Fruit fly (Drosophila melanogaster) whole organism, embryonic: ENCODE results near the gene Spn85F.

Experiments
- B-H1 ChIP-seq: fragments of 200-800 bp; sonication (Bioruptor generic); IDR thresholded peaks from 3 replicates; pipeline ENCODE4 v1.3.6; 2022; ENCODE audit warnings: missing biosample characterization, missing genetic modification characterization
- CG10565 ChIP-seq: fragments of 200-800 bp; sonication (Bioruptor generic); optimal IDR thresholded peaks from 3 replicates; lab custom pipeline; 2016; ENCODE audit warnings: missing biosample characterization, mild to moderate bottlenecking, missing genetic modification characterization

dm6 chr3R:9957202-9957601 is 39.8 kb upstream of the Spn85F start:
- TF ChIP-seq B-H1 (GFP tag; lab: Robert Waterston, UW) = no peak
- TF ChIP-seq CG10565 (GFP tag; lab: Kevin White, UChicago) = no peak
